Fruit fly (Drosophila melanogaster): ENCODE measurements around the gene CG9782.

dm6 chrX:16599770-16600169, 21.6 kb downstream of the CG9782 start:
- TF ChIP-seq CG15710 (tag; optimal IDR thresholded peaks at IDR 0.05) (peak; percentile 94), gl (tag; optimal IDR thresholded peaks at IDR 0.05) (peak; percentile 99), Ets98B (GFP tag; IDR thresholded peaks at IDR 0.05) (peak; percentile 91)
